Worm (Caenorhabditis elegans) whole organism, midembryonic: Measurements from ENCODE around the gene C17H11.1.

Experiments
- T22C8.4 ChIP-seq: fragments of 200-800 bp; sonication (Bioruptor generic); IDR thresholded peaks from 2 replicates; pipeline ENCODE4 v1.3.6; 2022; ENCODE audit warnings: missing genetic modification characterization, missing compliant biosample characterization
- cog-1 ChIP-seq: sonication (generic microtip); optimal IDR thresholded peaks from 2 replicates; lab custom pipeline; 2016; ENCODE audit warnings: missing genetic modification characterization, missing compliant biosample characterization
- klf-2 ChIP-seq: fragments of 200-800 bp; sonication (Bioruptor generic); conservative IDR thresholded peaks from 2 replicates; pipeline ENCODE4 v1.3.6; 2022; ENCODE audit warnings: missing genetic modification reagents, missing genetic modification characterization, missing compliant biosample characterization
- med-1 ChIP-seq: sonication (generic microtip); optimal IDR thresholded peaks from 2 replicates; lab custom pipeline; 2017; ENCODE audit warnings: missing genetic modification characterization, mild to moderate bottlenecking, missing compliant biosample characterization, antibody characterized with exemption, missing genetic modification reagents; ENCODE audit not compliant: insufficient read depth
- ref-1 ChIP-seq: fragments of 200-800 bp; sonication (Bioruptor generic); conservative IDR thresholded peaks from 2 replicates; pipeline ENCODE4 v1.3.6; 2022; ENCODE audit warnings: missing genetic modification reagents, missing genetic modification characterization, missing compliant biosample characterization
- ztf-29 ChIP-seq: fragments of 200-800 bp; sonication (Bioruptor generic); IDR thresholded peaks from 2 replicates; pipeline ENCODE4 v1.3.6; 2022; ENCODE audit warnings: missing genetic modification reagents, missing genetic modification characterization, missing compliant biosample characterization

DNA sequence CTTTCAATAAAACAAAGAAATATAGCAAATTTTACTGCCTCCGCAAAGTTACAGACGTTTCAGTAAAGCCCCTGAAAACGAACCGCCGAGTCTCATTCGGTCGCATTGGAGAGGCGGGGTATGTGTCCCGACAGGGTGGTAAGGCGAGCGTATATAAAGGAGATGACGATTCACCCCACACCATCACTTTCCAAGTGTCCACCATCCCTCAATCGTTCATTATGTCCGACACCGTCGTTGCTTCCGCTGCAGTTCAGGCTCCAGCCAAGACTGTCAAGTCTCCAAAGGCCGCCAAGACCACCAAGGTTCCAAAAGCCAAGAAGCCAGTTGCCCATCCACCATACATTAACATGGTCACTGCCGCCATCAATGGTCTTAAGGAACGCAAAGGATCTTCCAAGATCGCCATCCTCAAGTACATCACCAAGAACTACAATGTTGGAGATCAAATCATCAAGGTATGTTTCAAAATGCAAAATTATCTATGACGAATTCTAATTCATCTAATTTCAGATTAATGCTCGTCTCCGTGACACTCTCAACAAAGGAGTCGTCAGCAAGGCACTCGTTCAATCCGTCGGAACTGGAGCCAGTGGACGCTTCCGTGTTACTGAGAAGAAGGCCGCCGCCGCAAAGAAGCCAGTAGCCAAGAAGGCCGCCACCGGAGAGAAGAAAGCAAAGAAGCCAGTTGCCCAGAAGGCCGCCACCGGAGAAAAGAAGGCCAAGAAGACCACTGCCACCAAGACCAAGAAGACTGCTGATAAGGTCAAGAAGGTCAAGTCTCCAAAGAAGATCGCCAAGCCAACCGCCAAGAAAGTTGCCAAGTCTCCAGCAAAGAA lies 14.5 kb upstream of the C17H11.1 start, which contains the start of gene hil-3:
- no peak for TF ChIP-seq med-1 (GFP tag; lab: Kevin White, UChicago)
- no peak for TF ChIP-seq T22C8.4
- TF ChIP-seq klf-2 = 0 out of 2 replicates have a peak, but pooled peaks have one; percentile 36
- no peak for TF ChIP-seq ref-1 (GFP tag; lab: Robert Waterston, UW)
- no peak; the same call in 1 of the 2 replicates for TF ChIP-seq ztf-29 (GFP tag; lab: Robert Waterston, UW)
- TF ChIP-seq cog-1 (tag; lab: Kevin White, UChicago) = peak; percentile 15
